Worm (Caenorhabditis elegans): Measurements from ENCODE around the gene pqn-31.

Gene pqn-31

DNA sequence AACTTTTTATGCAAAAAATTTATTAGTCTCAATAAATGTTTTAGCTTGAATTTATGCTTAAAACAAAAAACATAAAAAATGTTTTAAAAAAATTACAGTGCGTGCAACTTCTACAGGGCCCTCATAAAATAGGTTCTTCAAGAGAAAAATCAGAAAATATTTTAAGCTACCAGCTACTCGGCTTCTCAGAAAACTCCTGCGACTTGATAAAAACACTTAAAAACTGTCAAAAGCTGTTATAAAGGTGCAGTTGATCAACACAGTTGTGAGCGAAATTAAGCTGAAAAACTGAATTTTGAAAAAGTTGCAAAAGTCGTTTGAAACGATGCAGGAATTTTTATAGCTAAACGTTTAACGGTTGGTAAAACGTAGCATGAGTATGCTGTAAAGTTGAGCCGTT lies 20.6 kb upstream of the pqn-31 start (continued):
- TF ChIP-seq F55B11.4 (tag; optimal IDR thresholded peaks at IDR 0.05; ENCODE audit: borderline replicate concordance, insufficient read depth) (no peak), F57A8.1 (GFP tag; optimal IDR thresholded peaks at IDR 0.05) (no peak), F57C9.4 (tag; optimal IDR thresholded peaks at IDR 0.05) (no peak), rpc-1 (optimal IDR thresholded peaks at IDR 0.05) (no peak), rpc-1 (tag; optimal IDR thresholded peaks at IDR 0.05) (no peak), K11D2.4 (GFP tag; IDR thresholded peaks at IDR 0.05) (no peak), aptf-3 (GFP tag; IDR thresholded peaks at IDR 0.05) (0 out of 2 replicates have a peak, but pooled peaks have one; percentile 53), dpff-1 (tag; optimal IDR thresholded peaks at IDR 0.05) (no peak), let-607 (tag; optimal IDR thresholded peaks at IDR 0.05) (peak in 1 of 2 experiments; percentile 19), madf-10 (tag; optimal IDR thresholded peaks at IDR 0.05) (no peak), ceh-27 (GFP tag; optimal IDR thresholded peaks at IDR 0.05) (no peak), ceh-100 (GFP tag; IDR thresholded peaks at IDR 0.05) (peak; percentile 14; the same call in 1 of the 2 replicates), ceh-58 (GFP tag; IDR thresholded peaks at IDR 0.05) (no peak), attf-6 (GFP tag; IDR thresholded peaks at IDR 0.05) (no peak), lag-1 (GFP tag; IDR thresholded peaks at IDR 0.05) (no peak), ceh-79 (tag; optimal IDR thresholded peaks at IDR 0.05) (no peak), Y56A3A.18 (GFP tag; IDR thresholded peaks at IDR 0.05) (no peak), attf-5 (GFP tag; optimal IDR thresholded peaks at IDR 0.05) (no peak), unc-62 (GFP tag; optimal IDR thresholded peaks at IDR 0.05) (no peak), nfyb-1 (GFP tag; IDR thresholded peaks at IDR 0.05) (peak; percentile 32), nfya-1 (tag; optimal IDR thresholded peaks at IDR 0.05; ENCODE audit: borderline replicate concordance, insufficient read depth) (no peak), ccch-3 (GFP tag; optimal IDR thresholded peaks at IDR 0.05) (no peak), nfya-2 (GFP tag; IDR thresholded peaks at IDR 0.05) (no peak), Y53F4B.3 (GFP tag; IDR thresholded peaks at IDR 0.05) (no peak), cebp-1 (GFP tag; IDR thresholded peaks at IDR 0.05) (no peak), cebp-1 (tag; optimal IDR thresholded peaks at IDR 0.05) (peak; percentile 10), lin-40 (tag; optimal IDR thresholded peaks at IDR 0.05) (no peak), aptf-2 (GFP tag; conservative IDR thresholded peaks at IDR 0.05) (no peak), tbp1 (GFP tag; optimal IDR thresholded peaks at IDR 0.05) (peak; percentile 21), madf-6 (GFP tag; IDR thresholded peaks at IDR 0.05) (no peak), hmg-1.2 (GFP tag; IDR thresholded peaks at IDR 0.05) (peak; percentile 34; the same call in 1 of the 2 replicates), mel-28 (tag; optimal IDR thresholded peaks at IDR 0.05; ENCODE audit: borderline replicate concordance) (no peak), snpc-3.4 (tag; optimal IDR thresholded peaks at IDR 0.05) (no peak), cebp-2 (GFP tag; IDR thresholded peaks at IDR 0.05) (0 out of 2 replicates have a peak, but pooled peaks have one; percentile 5), sdz-38 (tag; optimal IDR thresholded peaks at IDR 0.05) (no peak), K12H6.12 (tag; optimal IDR thresholded peaks at IDR 0.05) (peak; percentile 24), B0035.1 (tag; optimal IDR thresholded peaks at IDR 0.05) (no peak), ztf-25 (GFP tag; IDR thresholded peaks at IDR 0.05) (no peak), nhr-179 (tag; optimal IDR thresholded peaks at IDR 0.05) (no peak), lsl-1 (GFP tag; optimal IDR thresholded peaks at IDR 0.05) (no peak), egl-44 (GFP tag; IDR thresholded peaks at IDR 0.05) (0 out of 2 replicates have a peak, but pooled peaks have one; percentile 20), efl-1 (GFP tag; optimal IDR thresholded peaks at IDR 0.05) (no peak), C06A6.2 (GFP tag; conservative IDR thresholded peaks at IDR 0.05) (no peak), ztf-22 (GFP tag; optimal IDR thresholded peaks at IDR 0.05) (no peak), pbrm-1 (GFP tag; IDR thresholded peaks at IDR 0.05) (0 out of 2 replicates have a peak, but pooled peaks have one; percentile 52), nhr-27 (tag; optimal IDR thresholded peaks at IDR 0.05) (no peak), T26A5.8 (tag; optimal IDR thresholded peaks at IDR 0.05) (no peak), B0336.3 (GFP tag; IDR thresholded peaks at IDR 0.05) (no peak), T07F8.4 (tag; optimal IDR thresholded peaks at IDR 0.05) (no peak), ceh-91 (GFP tag; IDR thresholded peaks at IDR 0.05) (no peak)
